Fruit fly (Drosophila melanogaster) whole organism, pupa: ENCODE measurements around the gene CG5882.

ENCODE experiments used
- CG10348 ChIP-seq: fragments of 200-800 bp; sonication (Bioruptor generic); IDR thresholded peaks from 2 replicates; pipeline ENCODE4 v1.3.6; 2022; ENCODE audit warnings: missing biosample characterization, missing genetic modification characterization
- CG12605 ChIP-seq: fragments of 200-800 bp; sonication (Bioruptor generic); IDR thresholded peaks from 2 replicates; pipeline ENCODE4 v1.3.6; 2022; ENCODE audit warnings: missing biosample characterization, missing genetic modification characterization
- CG13204 ChIP-seq: fragments of 200-800 bp; sonication (Bioruptor generic); optimal IDR thresholded peaks from 2 replicates; lab custom pipeline; 2018; ENCODE audit warnings: missing biosample characterization, mild to moderate bottlenecking, missing genetic modification characterization, moderate library complexity
- CG14655 ChIP-seq: fragments of 200-800 bp; sonication (Bioruptor generic); optimal IDR thresholded peaks from 3 replicates; lab custom pipeline; 2017; ENCODE audit warnings: mild to moderate bottlenecking, missing biosample characterization, missing genetic modification reagents, missing genetic modification characterization
- CG15710 ChIP-seq: fragments of 200-800 bp; sonication (Bioruptor generic); optimal IDR thresholded peaks from 2 replicates; lab custom pipeline; 2018; ENCODE audit warnings: missing biosample characterization, mild to moderate bottlenecking, missing genetic modification characterization, moderate library complexity
- CG17806 ChIP-seq: fragments of 200-800 bp; sonication (Bioruptor generic); optimal IDR thresholded peaks from 2 replicates; lab custom pipeline; 2018; ENCODE audit warnings: missing biosample characterization, mild to moderate bottlenecking, missing genetic modification characterization, moderate library complexity
- CG32121 ChIP-seq: fragments of 200-800 bp; sonication (Bioruptor generic); IDR thresholded peaks from 2 replicates; pipeline ENCODE4 v1.3.6; 2022; ENCODE audit warnings: missing biosample characterization, missing genetic modification characterization
- CG34367 ChIP-seq: fragments of 200-800 bp; sonication (Bioruptor generic); optimal IDR thresholded peaks from 2 replicates; lab custom pipeline; 2018; ENCODE audit warnings: missing biosample characterization, mild to moderate bottlenecking, missing genetic modification characterization
- CG4496 ChIP-seq: fragments of 200-800 bp; sonication (Bioruptor generic); IDR thresholded peaks from 3 replicates; pipeline ENCODE4 v1.3.6; 2022; ENCODE audit warnings: missing biosample characterization, missing genetic modification characterization
- CG8159 ChIP-seq: fragments of 200-800 bp; sonication (Bioruptor generic); optimal IDR thresholded peaks from 3 replicates; lab custom pipeline; 2018; ENCODE audit warnings: missing biosample characterization, mild to moderate bottlenecking, missing genetic modification characterization, moderate library complexity
- CG8301 ChIP-seq: fragments of 200-800 bp; sonication (Bioruptor generic); optimal IDR thresholded peaks from 2 replicates; lab custom pipeline; 2018; ENCODE audit warnings: missing biosample characterization, mild to moderate bottlenecking, missing genetic modification characterization
- CG9948 ChIP-seq: fragments of 200-800 bp; sonication (Bioruptor generic); optimal IDR thresholded peaks from 2 replicates; lab custom pipeline; 2018; ENCODE audit warnings: missing biosample characterization, mild to moderate bottlenecking, missing genetic modification characterization, moderate library complexity
- D1 ChIP-seq: fragments of 200-800 bp; sonication (Bioruptor generic); optimal IDR thresholded peaks from 2 replicates; lab custom pipeline; 2018; ENCODE audit warnings: missing biosample characterization, mild to moderate bottlenecking, missing genetic modification characterization, moderate library complexity
- EcR ChIP-seq: fragments of 200-800 bp; sonication (Bioruptor generic); optimal IDR thresholded peaks from 3 replicates; lab custom pipeline; 2019; ENCODE audit warnings: missing biosample characterization, missing genetic modification characterization, mild to moderate bottlenecking, moderate library complexity, missing genetic modification reagents
- Ets98B ChIP-seq: fragments of 200-800 bp; sonication (Bioruptor generic); IDR thresholded peaks from 2 replicates; pipeline ENCODE4 v1.3.6; 2022; ENCODE audit warnings: missing biosample characterization, missing genetic modification characterization
- Pif1A ChIP-seq: fragments of 200-800 bp; sonication (Bioruptor generic); optimal IDR thresholded peaks from 3 replicates; lab custom pipeline; 2016; ENCODE audit warnings: missing biosample characterization, missing genetic modification characterization
- Pif1B ChIP-seq: fragments of 200-800 bp; sonication (Bioruptor generic); optimal IDR thresholded peaks from 3 replicates; lab custom pipeline; 2016; ENCODE audit warnings: missing biosample characterization, missing genetic modification characterization
- Snoo ChIP-seq: fragments of 200-800 bp; sonication (Bioruptor generic); optimal IDR thresholded peaks from 3 replicates; lab custom pipeline; 2017; ENCODE audit warnings: missing biosample characterization, mild to moderate bottlenecking, missing genetic modification characterization, inconsistent platforms
- fd96Ca ChIP-seq: fragments of 200-800 bp; sonication (Bioruptor generic); IDR thresholded peaks from 3 replicates; pipeline ENCODE4 v1.3.6; 2022; ENCODE audit warnings: missing biosample characterization, missing genetic modification characterization
- gl ChIP-seq: fragments of 200-800 bp; sonication (Bioruptor generic); optimal IDR thresholded peaks from 2 replicates; lab custom pipeline; 2018; ENCODE audit warnings: missing biosample characterization, mild to moderate bottlenecking, missing genetic modification characterization
- rn ChIP-seq: fragments of 200-800 bp; sonication (Bioruptor generic); IDR thresholded peaks from 2 replicates; pipeline ENCODE4 v1.3.6; 2022; ENCODE audit warnings: missing biosample characterization, missing genetic modification characterization

The CG5882 gene

DNA sequence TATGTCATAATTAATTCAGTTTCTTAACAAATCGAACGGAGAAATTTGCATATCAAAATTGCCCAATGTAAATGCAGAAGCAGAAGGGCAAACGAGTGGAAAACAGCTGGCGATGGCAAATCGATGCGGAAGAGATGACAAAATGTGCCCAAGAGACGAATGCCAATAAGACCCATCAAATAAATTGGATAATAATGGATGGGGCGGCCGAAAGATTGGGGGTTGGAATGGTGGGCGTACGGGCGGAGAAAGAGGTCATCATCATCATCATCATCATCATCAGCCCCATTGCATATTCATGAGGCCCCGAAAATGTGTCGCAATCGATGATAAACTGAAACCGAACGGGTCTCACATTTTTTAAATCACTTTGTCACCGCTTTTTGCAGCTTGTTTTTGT lies 15.5 kb downstream of the CG5882 start:
- TF ChIP-seq Snoo (tag; lab: Kevin White, UChicago) (no peak), Ets98B (GFP tag; lab: Robert Waterston, UW) (no peak), Pif1B (no peak), Pif1A (GFP tag; lab: Kevin White, UChicago) (no peak), CG34367 (no peak), D1 (tag; lab: Kevin White, UChicago) (no peak), CG10348 (GFP tag; lab: Robert Waterston, UW) (no peak), CG4496 (GFP tag; lab: Robert Waterston, UW) (no peak), CG17806 (tag; lab: Kevin White, UChicago) (no peak)

DNA sequence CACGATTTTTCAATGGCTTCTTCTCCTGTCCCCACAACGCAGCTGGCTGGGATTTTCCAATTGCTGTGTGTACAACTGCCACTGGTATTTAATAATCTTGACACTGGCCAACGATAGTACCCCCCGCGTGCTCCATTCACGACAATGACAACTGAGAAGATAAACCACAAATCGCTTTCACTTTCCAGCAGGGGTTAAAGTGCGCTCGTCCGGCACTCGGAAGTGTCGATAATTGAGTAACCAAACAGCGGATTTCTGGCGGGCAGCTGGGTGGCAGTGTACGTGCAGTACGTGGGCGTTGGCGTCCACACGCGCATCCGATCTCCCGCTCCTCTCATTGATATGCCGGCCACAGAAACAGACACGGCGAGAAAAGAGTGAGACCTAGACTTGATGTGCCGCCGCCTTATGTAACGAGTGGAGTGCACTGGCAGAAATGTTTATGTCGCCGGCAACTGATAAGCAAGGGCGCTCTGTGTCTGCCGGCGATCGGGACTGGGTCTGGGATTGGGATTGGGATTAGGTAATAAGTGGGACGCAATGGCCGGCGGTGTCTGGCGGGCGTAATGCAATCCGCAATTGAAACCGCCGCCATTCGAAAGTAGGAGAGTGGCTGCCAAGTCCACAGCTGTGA lies 16.4 kb downstream of the CG5882 start:
- TF ChIP-seq CG8301 (tag; lab: Kevin White, UChicago) (no peak), D1 (tag; lab: Kevin White, UChicago) (no peak), CG4496 (GFP tag; lab: Robert Waterston, UW) (0 out of 3 replicates have a peak, but pooled peaks have one; percentile 17)

DNA sequence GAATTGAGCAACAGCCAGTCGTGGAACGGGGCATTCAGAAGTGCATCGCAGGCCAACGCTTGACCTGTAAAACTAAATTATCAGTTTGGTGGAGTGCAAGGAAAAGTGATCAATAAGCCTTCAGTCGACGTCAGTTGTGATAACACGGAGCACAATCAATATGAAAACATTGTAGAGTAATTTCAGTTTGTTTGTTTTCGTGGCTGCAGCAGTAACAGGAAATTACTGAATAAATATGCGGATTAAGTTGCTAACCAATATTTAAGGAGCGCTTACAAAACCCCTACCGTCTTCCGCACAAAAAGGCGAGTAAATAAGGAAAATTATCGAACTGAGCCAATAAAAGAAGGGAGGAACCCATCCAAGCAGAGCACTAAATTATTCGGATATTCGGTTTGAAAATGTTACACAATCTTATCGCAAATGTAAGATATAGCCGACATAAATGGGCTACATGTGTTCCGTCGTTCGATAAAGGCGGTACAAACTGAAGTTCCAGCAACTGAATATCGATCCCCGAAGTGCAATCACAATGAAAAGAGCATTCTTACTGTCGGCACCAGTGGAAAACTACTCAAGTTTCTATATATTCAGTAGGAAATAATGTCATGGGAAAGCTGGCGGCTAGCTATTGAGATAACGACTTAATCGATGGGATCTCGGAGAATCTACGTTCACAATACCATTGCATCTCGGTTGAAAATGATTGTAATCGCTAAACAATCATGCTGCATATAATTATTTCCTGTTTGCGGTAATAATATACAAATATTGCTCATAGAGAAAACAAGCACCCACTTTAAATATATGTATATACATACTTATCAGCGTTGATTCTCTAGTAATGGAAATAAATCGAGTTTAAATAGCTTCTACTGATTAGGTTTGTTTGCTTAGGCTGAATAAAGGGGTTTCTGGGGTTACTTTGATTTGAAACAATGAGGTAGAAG lies 17.5 kb downstream of the CG5882 start:
- TF ChIP-seq Pif1A (GFP tag; lab: Kevin White, UChicago) (peak; percentile 69), CG17806 (tag; lab: Kevin White, UChicago) (no peak), CG34367 (peak; percentile 54), CG13204 (GFP tag; lab: Kevin White, UChicago) (peak; percentile 18), gl (tag; lab: Kevin White, UChicago) (peak; percentile 68), CG12605 (GFP tag; lab: Robert Waterston, UW) (no peak), fd96Ca (GFP tag; lab: Robert Waterston, UW) (0 out of 3 replicates have a peak, but pooled peaks have one; percentile 31), CG10348 (GFP tag; lab: Robert Waterston, UW) (no peak), CG8159 (tag; lab: Kevin White, UChicago) (peak; percentile 56), CG9948 (tag; lab: Kevin White, UChicago) (peak; percentile 9), CG14655 (GFP tag; lab: Kevin White, UChicago) (peak; percentile 28), Pif1B (peak; percentile 68), CG32121 (GFP tag; lab: Robert Waterston, UW) (peak; percentile 10; the same call in 1 of the 2 replicates), rn (GFP tag; lab: Robert Waterston, UW) (no peak), CG15710 (tag; lab: Kevin White, UChicago) (peak; percentile 33), Snoo (tag; lab: Kevin White, UChicago) (peak; percentile 45)

DNA sequence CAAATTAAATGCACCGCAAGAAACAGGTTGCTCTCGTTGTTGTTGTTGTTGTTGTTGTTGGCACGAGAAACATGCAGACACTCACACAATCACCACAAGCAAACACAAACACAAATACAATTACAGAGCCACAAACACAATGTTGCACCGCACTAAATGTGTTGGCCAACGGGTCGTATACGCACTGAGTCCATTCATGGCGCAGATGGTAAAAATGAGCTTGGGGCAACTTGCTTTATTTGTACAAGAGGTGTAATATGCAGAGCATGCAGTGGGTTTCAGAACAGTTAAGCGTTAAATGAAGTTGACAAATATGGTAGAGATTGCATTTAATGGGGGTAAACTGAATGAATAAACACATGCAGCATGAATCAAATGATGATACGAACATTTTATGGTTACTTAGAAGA lies 19.5 kb downstream of the CG5882 start:
- 0 out of 2 replicates have a peak, but pooled peaks have one; percentile 12 for TF ChIP-seq CG12605 (GFP tag; lab: Robert Waterston, UW)
- TF ChIP-seq CG14655 (GFP tag; lab: Kevin White, UChicago) = no peak

DNA sequence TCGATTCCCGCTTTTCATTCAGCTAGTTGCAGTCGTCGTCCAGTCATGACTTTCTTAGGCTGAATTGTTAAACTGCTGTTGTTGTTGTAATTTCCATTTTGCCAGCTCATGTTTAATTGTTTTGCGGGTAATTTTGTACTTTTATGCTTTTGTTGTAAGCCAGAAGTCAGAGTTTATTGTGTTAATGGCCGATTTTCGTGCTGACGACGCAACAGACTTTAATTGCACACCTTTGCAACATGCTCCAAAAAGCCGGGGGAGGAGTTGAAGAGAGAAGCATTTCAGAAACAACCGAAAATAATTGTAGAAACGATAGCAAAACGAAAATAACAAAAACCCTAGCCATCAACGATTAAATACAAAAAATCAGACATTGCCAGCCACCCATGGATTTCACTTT lies 20.3 kb downstream of the CG5882 start:
- no peak for TF ChIP-seq CG14655 (GFP tag; lab: Kevin White, UChicago)
- no peak for TF ChIP-seq Snoo (tag; lab: Kevin White, UChicago)
- no peak for TF ChIP-seq CG4496 (GFP tag; lab: Robert Waterston, UW)
- no peak for TF ChIP-seq CG32121 (GFP tag; lab: Robert Waterston, UW)
- TF ChIP-seq CG9948 (tag; lab: Kevin White, UChicago) = no peak

DNA sequence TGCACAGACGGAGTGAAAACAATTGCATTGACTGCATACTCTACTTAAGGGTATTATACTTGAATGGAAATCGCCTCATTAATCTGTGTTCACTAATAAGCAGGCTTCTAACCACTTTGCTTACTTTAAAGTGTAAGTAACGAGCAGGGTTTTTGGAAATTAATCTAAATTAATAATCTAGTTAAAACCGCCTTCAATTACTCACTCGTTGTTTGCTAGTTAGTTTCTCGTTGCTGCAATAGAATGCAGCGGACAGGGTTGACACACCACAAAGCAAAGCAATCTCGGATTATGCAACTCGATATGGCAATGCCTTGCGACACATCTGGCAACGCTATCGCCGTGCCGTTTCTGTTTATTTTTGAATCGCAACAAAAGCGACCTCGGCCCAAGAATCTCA lies 21.5 kb downstream of the CG5882 start:
- TF ChIP-seq CG15710 (tag; lab: Kevin White, UChicago) (peak; percentile 49), CG8301 (tag; lab: Kevin White, UChicago) (no peak), CG8159 (tag; lab: Kevin White, UChicago) (peak; percentile 65), CG13204 (GFP tag; lab: Kevin White, UChicago) (no peak), CG34367 (no peak), fd96Ca (GFP tag; lab: Robert Waterston, UW) (peak; percentile 46; the same call in 1 of the 3 replicates), CG10348 (GFP tag; lab: Robert Waterston, UW) (no peak), CG4496 (GFP tag; lab: Robert Waterston, UW) (peak; percentile 40; the same call in 1 of the 3 replicates), CG17806 (tag; lab: Kevin White, UChicago) (peak; percentile 4), gl (tag; lab: Kevin White, UChicago) (no peak), CG12605 (GFP tag; lab: Robert Waterston, UW) (no peak), Ets98B (GFP tag; lab: Robert Waterston, UW) (0 out of 2 replicates have a peak, but pooled peaks have one; percentile 9), CG32121 (GFP tag; lab: Robert Waterston, UW) (no peak), Pif1B (peak; percentile 41), D1 (tag; lab: Kevin White, UChicago) (no peak), EcR (GFP tag; lab: Kevin White, UChicago) (peak; percentile 8), Pif1A (GFP tag; lab: Kevin White, UChicago) (peak; percentile 66), CG14655 (GFP tag; lab: Kevin White, UChicago) (peak; percentile 43), Snoo (tag; lab: Kevin White, UChicago) (peak; percentile 58), rn (GFP tag; lab: Robert Waterston, UW) (no peak), CG9948 (tag; lab: Kevin White, UChicago) (no peak)
